Fruit fly (Drosophila melanogaster) whole organism, embryonic: ENCODE data around the gene CG16717.

Experiments used
- BEAF-32 ChIP-seq: fragments of 200-800 bp; sonication (Bioruptor generic); optimal IDR thresholded peaks from 3 replicates; lab custom pipeline; 2017; ENCODE audit warnings: missing biosample characterization, missing genetic modification characterization, mild to moderate bottlenecking, moderate library complexity, missing genetic modification reagents
- Bgb ChIP-seq: fragments of 200-800 bp; sonication (Bioruptor generic); IDR thresholded peaks from 2 replicates; pipeline ENCODE4 v1.3.6; 2022; ENCODE audit warnings: missing biosample characterization, missing genetic modification characterization; ENCODE audit not compliant: partially characterized antibody
- CG10147 ChIP-seq: fragments of 200-800 bp; sonication (Bioruptor generic); optimal IDR thresholded peaks from 2 replicates; lab custom pipeline; 2019; ENCODE audit warnings: missing biosample characterization, mild to moderate bottlenecking, missing genetic modification characterization, moderate library complexity
- CG10267 ChIP-seq: fragments of 200-800 bp; sonication (Bioruptor generic); optimal IDR thresholded peaks from 2 replicates; lab custom pipeline; 2018; ENCODE audit warnings: missing biosample characterization, mild to moderate bottlenecking, missing genetic modification characterization, moderate library complexity
- CG11695 ChIP-seq: fragments of 200-800 bp; sonication (Bioruptor generic); IDR thresholded peaks from 3 replicates; pipeline ENCODE4 v1.3.6; 2022; ENCODE audit warnings: missing biosample characterization, missing genetic modification characterization
- CG13287 ChIP-seq: fragments of 200-800 bp; sonication (Bioruptor generic); IDR thresholded peaks from 2 replicates; pipeline ENCODE4 v1.3.6; 2022; ENCODE audit warnings: missing biosample characterization, missing genetic modification characterization; ENCODE audit not compliant: partially characterized antibody
- CG14050 ChIP-seq: fragments of 200-800 bp; sonication (Bioruptor generic); IDR thresholded peaks from 3 replicates; pipeline ENCODE4 v1.3.6; 2022; ENCODE audit warnings: missing biosample characterization, missing genetic modification characterization
- CG14860 ChIP-seq: fragments of 200-800 bp; sonication (Bioruptor generic); IDR thresholded peaks from 3 replicates; pipeline ENCODE4 v1.3.6; 2022; ENCODE audit warnings: missing biosample characterization, missing genetic modification characterization; ENCODE audit not compliant: partially characterized antibody
- CG15601 ChIP-seq: fragments of 200-800 bp; sonication (Bioruptor generic); optimal IDR thresholded peaks from 3 replicates; lab custom pipeline; 2019; ENCODE audit warnings: missing biosample characterization, mild to moderate bottlenecking, missing genetic modification characterization, moderate library complexity
- CG16813 ChIP-seq: fragments of 200-800 bp; sonication (Bioruptor generic); IDR thresholded peaks from 3 replicates; pipeline ENCODE4 v1.3.6; 2022; ENCODE audit warnings: missing biosample characterization, missing genetic modification characterization; ENCODE audit not compliant: partially characterized antibody
- CG17912 ChIP-seq: fragments of 200-800 bp; sonication (Bioruptor generic); optimal IDR thresholded peaks from 2 replicates; lab custom pipeline; 2018; ENCODE audit warnings: missing biosample characterization, mild to moderate bottlenecking, missing genetic modification characterization
- CG18764 ChIP-seq: fragments of 200-800 bp; sonication (Bioruptor generic); optimal IDR thresholded peaks from 3 replicates; lab custom pipeline; 2016; ENCODE audit warnings: missing biosample characterization, missing genetic modification characterization
- CG2116 ChIP-seq: fragments of 200-800 bp; sonication (Bioruptor generic); optimal IDR thresholded peaks from 3 replicates; lab custom pipeline; 2018; ENCODE audit warnings: missing biosample characterization, mild to moderate bottlenecking, missing genetic modification characterization
- CG2129 ChIP-seq: fragments of 200-800 bp; sonication (Bioruptor generic); IDR thresholded peaks from 2 replicates; pipeline ENCODE4 v1.3.6; 2022; ENCODE audit warnings: missing biosample characterization, missing genetic modification characterization; ENCODE audit not compliant: partially characterized antibody
- CG2712 ChIP-seq: fragments of 200-800 bp; optimal IDR thresholded peaks from 3 replicates; lab custom pipeline; 2019; ENCODE audit warnings: missing biosample characterization, mild to moderate bottlenecking, missing genetic modification characterization, moderate library complexity
- CG32767 ChIP-seq: fragments of 200-800 bp; sonication (Bioruptor generic); IDR thresholded peaks from 2 replicates; pipeline ENCODE4 v1.3.6; 2022; ENCODE audit warnings: missing biosample characterization, missing genetic modification characterization
- CG42726 ChIP-seq: fragments of 200-800 bp; sonication (Bioruptor generic); IDR thresholded peaks from 2 replicates; pipeline ENCODE4 v1.3.6; 2022; ENCODE audit warnings: missing biosample characterization, missing genetic modification characterization; ENCODE audit not compliant: partially characterized antibody
- CG4360 ChIP-seq: fragments of 200-800 bp; sonication (Bioruptor generic); IDR thresholded peaks from 2 replicates; pipeline ENCODE4 v1.3.6; 2022; ENCODE audit warnings: missing biosample characterization, missing genetic modification characterization
- CG6654 ChIP-seq: fragments of 200-800 bp; sonication (Bioruptor generic); optimal IDR thresholded peaks from 2 replicates; lab custom pipeline; 2017; ENCODE audit warnings: missing biosample characterization, mild to moderate bottlenecking, missing genetic modification characterization
- D19B ChIP-seq: fragments of 200-800 bp; sonication (Bioruptor generic); optimal IDR thresholded peaks from 2 replicates; lab custom pipeline; 2017; ENCODE audit warnings: missing biosample characterization, mild to moderate bottlenecking, missing genetic modification characterization
- Dll ChIP-seq: fragments of 200-800 bp; sonication (Bioruptor generic); IDR thresholded peaks from 4 replicates; pipeline ENCODE4 v1.3.6; 2022; ENCODE audit warnings: missing biosample characterization, missing genetic modification characterization; ENCODE audit not compliant: partially characterized antibody
- E2f2 ChIP-seq: fragments of 200-800 bp; sonication (Bioruptor generic); IDR thresholded peaks from 2 replicates; pipeline ENCODE4 v1.3.6; 2022; ENCODE audit warnings: missing biosample characterization, missing genetic modification characterization
- Elba2 ChIP-seq: fragments of 200-800 bp; sonication (Bioruptor generic); optimal IDR thresholded peaks from 3 replicates; lab custom pipeline; 2016; ENCODE audit warnings: missing biosample characterization, missing genetic modification characterization
- MBD-R2 ChIP-seq: fragments of 200-800 bp; sonication (Bioruptor generic); IDR thresholded peaks from 2 replicates; pipeline ENCODE4 v1.3.6; 2022; ENCODE audit warnings: missing biosample characterization, missing genetic modification characterization
- Meics ChIP-seq: fragments of 200-800 bp; sonication (Bioruptor generic); optimal IDR thresholded peaks from 2 replicates; lab custom pipeline; 2017; ENCODE audit warnings: missing biosample characterization, mild to moderate bottlenecking, missing genetic modification characterization
- Myb ChIP-seq: fragments of 200-800 bp; sonication (Bioruptor generic); optimal IDR thresholded peaks from 2 replicates; lab custom pipeline; 2016; ENCODE audit warnings: missing biosample characterization, missing genetic modification characterization
- NC2β ChIP-seq: fragments of 200-800 bp; sonication (Bioruptor generic); optimal IDR thresholded peaks from 2 replicates; lab custom pipeline; 2016; ENCODE audit warnings: missing biosample characterization, missing genetic modification characterization
- Neu2 ChIP-seq: fragments of 200-800 bp; sonication (Bioruptor generic); optimal IDR thresholded peaks from 3 replicates; lab custom pipeline; 2016; ENCODE audit warnings: missing biosample characterization, missing genetic modification characterization, borderline replicate concordance
- Sry-δ ChIP-seq: fragments of 200-800 bp; sonication (Bioruptor generic); optimal IDR thresholded peaks from 2 replicates; lab custom pipeline; 2016; ENCODE audit warnings: missing biosample characterization, missing genetic modification characterization
- YL-1 ChIP-seq: fragments of 200-800 bp; sonication (Bioruptor generic); optimal IDR thresholded peaks from 3 replicates; lab custom pipeline; 2017; ENCODE audit warnings: missing biosample characterization, mild to moderate bottlenecking, missing genetic modification characterization
- amos ChIP-seq: fragments of 200-800 bp; sonication (Bioruptor generic); IDR thresholded peaks from 2 replicates; pipeline ENCODE4 v1.3.6; 2022; ENCODE audit warnings: missing biosample characterization, missing genetic modification characterization; ENCODE audit not compliant: partially characterized antibody
- bbx ChIP-seq: fragments of 200-800 bp; sonication (Bioruptor generic); IDR thresholded peaks from 2 replicates; pipeline ENCODE4 v1.3.6; 2022; ENCODE audit warnings: missing biosample characterization, missing genetic modification characterization; ENCODE audit not compliant: partially characterized antibody
- cg ChIP-seq: fragments of 200-800 bp; sonication (Bioruptor generic); optimal IDR thresholded peaks from 3 replicates; lab custom pipeline; 2019; ENCODE audit warnings: missing biosample characterization, mild to moderate bottlenecking, missing genetic modification characterization, moderate library complexity
- gfzf ChIP-seq: fragments of 200-800 bp; sonication (Bioruptor generic); optimal IDR thresholded peaks from 2 replicates; lab custom pipeline; 2016; ENCODE audit warnings: missing biosample characterization, mild to moderate bottlenecking, missing genetic modification characterization, moderate library complexity
- hb ChIP-seq: fragments of 200-800 bp; sonication (Bioruptor generic); IDR thresholded peaks from 3 replicates; pipeline ENCODE4 v1.3.6; 2022; ENCODE audit warnings: missing biosample characterization, missing genetic modification characterization; ENCODE audit not compliant: partially characterized antibody
- hbn ChIP-seq: fragments of 200-800 bp; sonication (Bioruptor generic); IDR thresholded peaks from 2 replicates; pipeline ENCODE4 v1.3.6; 2022; ENCODE audit warnings: missing biosample characterization, missing genetic modification characterization; ENCODE audit not compliant: partially characterized antibody
- insv ChIP-seq, 2 experiments: fragments of 200-800 bp; sonication (Bioruptor generic); optimal IDR thresholded peaks; 3 replicates each; lab custom pipeline; 2016 to 2018; ENCODE audit warnings: missing biosample characterization in 2 of 2, missing genetic modification characterization in 2 of 2
- knrl ChIP-seq: fragments of 200-800 bp; sonication (Bioruptor generic); IDR thresholded peaks from 3 replicates; pipeline ENCODE4 v1.3.6; 2022; ENCODE audit warnings: missing biosample characterization, missing genetic modification characterization; ENCODE audit not compliant: partially characterized antibody
- nerfin-2 ChIP-seq: fragments of 200-800 bp; sonication (Bioruptor generic); IDR thresholded peaks from 2 replicates; pipeline ENCODE4 v1.3.6; 2022; ENCODE audit warnings: missing biosample characterization, missing genetic modification characterization; ENCODE audit not compliant: partially characterized antibody
- peb ChIP-seq: fragments of 200-800 bp; sonication (Bioruptor generic); IDR thresholded peaks from 2 replicates; pipeline ENCODE4 v1.3.6; 2022; ENCODE audit warnings: missing biosample characterization, missing genetic modification characterization
- phol ChIP-seq: fragments of 200-800 bp; sonication (Bioruptor generic); optimal IDR thresholded peaks from 3 replicates; lab custom pipeline; 2018; ENCODE audit warnings: missing biosample characterization, mild to moderate bottlenecking, missing genetic modification characterization, moderate library complexity
- repo ChIP-seq: fragments of 200-800 bp; sonication (Bioruptor generic); optimal IDR thresholded peaks from 2 replicates; lab custom pipeline; 2016; ENCODE audit warnings: missing biosample characterization, missing genetic modification characterization
- sens ChIP-seq: fragments of 200-800 bp; sonication (Bioruptor generic); peaks from one replicate; lab custom pipeline; 2016; ENCODE audit warnings: missing biosample characterization, missing genetic modification characterization
- tna ChIP-seq: fragments of 200-800 bp; sonication (Bioruptor generic); IDR thresholded peaks from 2 replicates; pipeline ENCODE4 v1.3.6; 2022; ENCODE audit warnings: missing biosample characterization, missing genetic modification characterization; ENCODE audit not compliant: partially characterized antibody
- ttk ChIP-seq: fragments of 200-800 bp; sonication (Bioruptor generic); IDR thresholded peaks from 2 replicates; pipeline ENCODE4 v2.1.2; 2022; ENCODE audit warnings: missing biosample characterization, missing genetic modification characterization
- unc-4 ChIP-seq: fragments of 200-800 bp; sonication (Bioruptor generic); IDR thresholded peaks from 2 replicates; pipeline ENCODE4 v1.3.6; 2022; ENCODE audit warnings: missing biosample characterization, missing genetic modification characterization; ENCODE audit not compliant: partially characterized antibody
- vnd ChIP-seq: fragments of 200-800 bp; sonication (Bioruptor generic); IDR thresholded peaks from 3 replicates; pipeline ENCODE4 v1.3.6; 2022; ENCODE audit warnings: missing biosample characterization, missing genetic modification characterization; ENCODE audit not compliant: partially characterized antibody
- zfh1 ChIP-seq: fragments of 200-800 bp; sonication (Bioruptor generic); IDR thresholded peaks from 3 replicates; pipeline ENCODE4 v1.3.6; 2022; ENCODE audit warnings: missing biosample characterization, missing genetic modification characterization

The CG16717 gene

DNA sequence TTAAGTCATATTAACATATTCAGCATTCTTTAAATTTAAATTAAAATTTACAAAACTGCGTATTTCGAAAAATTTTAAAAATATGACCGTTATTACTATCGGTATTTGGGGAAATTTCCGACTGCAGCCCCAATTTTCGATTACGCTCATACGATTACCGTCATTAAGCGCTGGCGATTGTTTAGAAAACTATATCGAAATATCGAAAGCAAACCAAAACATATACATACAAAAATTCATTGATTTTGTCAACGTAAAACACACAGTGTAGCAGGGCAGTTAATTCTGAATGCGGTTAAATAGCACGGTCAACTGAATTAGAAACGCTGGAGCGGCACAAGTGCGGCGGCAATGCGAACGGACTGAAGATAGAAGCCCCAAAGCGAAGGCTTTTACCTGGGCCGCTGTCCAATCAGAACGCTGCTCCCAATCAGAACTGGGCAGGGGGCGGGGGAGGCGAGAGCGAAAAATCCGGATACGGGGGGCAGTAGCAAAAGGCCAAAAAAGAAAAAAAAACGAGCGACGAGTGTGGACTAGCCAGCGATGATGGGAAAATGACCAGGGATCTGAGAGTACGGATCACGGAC is 25.3 kb downstream of the CG16717 start, which contains the start of gene CG16711 (continued):
- TF ChIP-seq D19B (GFP tag; lab: Kevin White, UChicago) (no peak), CG4360 (no peak), Elba2 (peak; percentile 40), CG2129 (peak; percentile 65), zfh1 (GFP tag; lab: Robert Waterston, UW) (0 out of 3 replicates have a peak, but pooled peaks have one; percentile 21), CG13287 (GFP tag; lab: Robert Waterston, UW) (peak; percentile 97), CG14860 (GFP tag; lab: Robert Waterston, UW) (peak; percentile 90), hbn (GFP tag; lab: Robert Waterston, UW) (peak; percentile 92), Bgb (peak; percentile 95), unc-4 (GFP tag; lab: Robert Waterston, UW) (peak; percentile 96), repo (GFP tag; lab: Kevin White, UChicago) (no peak), CG14050 (GFP tag; lab: Robert Waterston, UW) (no peak), phol (peak; percentile 11), CG16813 (GFP tag; lab: Robert Waterston, UW) (peak; percentile 87), CG2116 (peak; percentile 92), Dll (GFP tag; lab: Robert Waterston, UW) (peak; percentile 94), insv (GFP tag; optimal IDR thresholded peaks at IDR 0.05; lab: Kevin White, UChicago) (peak; percentile 62 to 91), ttk (GFP tag; lab: Robert Waterston, UW) (no peak), amos (GFP tag; lab: Robert Waterston, UW) (peak; percentile 95; the same call in 1 of the 2 replicates), CG10267 (tag; lab: Kevin White, UChicago) (peak; percentile 40), CG17912 (GFP tag; lab: Kevin White, UChicago) (no peak), sens (GFP tag; lab: Kevin White, UChicago) (peak; percentile 86), CG32767 (GFP tag; lab: Robert Waterston, UW) (peak; percentile 87), YL-1 (peak; percentile 68), Meics (no peak), knrl (GFP tag; lab: Robert Waterston, UW) (peak; percentile 90), vnd (GFP tag; lab: Robert Waterston, UW) (peak; percentile 93), CG11695 (GFP tag; lab: Robert Waterston, UW) (no peak), cg (GFP tag; lab: Kevin White, UChicago) (peak; percentile 58), MBD-R2 (GFP tag; lab: Robert Waterston, UW) (peak; percentile 71; the same call in 1 of the 2 replicates), CG2712 (tag; lab: Kevin White, UChicago) (peak; percentile 15), gfzf (peak; percentile 40), Neu2 (GFP tag; lab: Kevin White, UChicago) (peak; percentile 37), CG42726 (GFP tag; lab: Robert Waterston, UW) (peak; percentile 94), BEAF-32 (peak; percentile 87), CG10147 (GFP tag; lab: Kevin White, UChicago) (peak; percentile 3), CG15601 (peak; percentile 18), CG18764 (GFP tag; lab: Kevin White, UChicago) (no peak), CG6654 (no peak), E2f2 (GFP tag; lab: Robert Waterston, UW) (peak; percentile 64), tna (GFP tag; lab: Robert Waterston, UW) (peak; percentile 96), Sry-δ (GFP tag; lab: Kevin White, UChicago) (peak; percentile 76), bbx (GFP tag; lab: Robert Waterston, UW) (peak; percentile 96), NC2β (GFP tag; lab: Kevin White, UChicago) (no peak), hb (peak; percentile 93), peb (GFP tag; lab: Robert Waterston, UW) (no peak), Myb (GFP tag; lab: Kevin White, UChicago) (peak; percentile 95), nerfin-2 (GFP tag; lab: Robert Waterston, UW) (peak; percentile 95)
